Worm (Caenorhabditis elegans): ENCODE measurements around the gene C02B10.6.
"Not testable (repeated sequence)": the region's sequence is repeated elsewhere in the genome, so short reads cannot be mapped to it uniquely, and the experiment has no call there.

C02B10.6 gene

DNA sequence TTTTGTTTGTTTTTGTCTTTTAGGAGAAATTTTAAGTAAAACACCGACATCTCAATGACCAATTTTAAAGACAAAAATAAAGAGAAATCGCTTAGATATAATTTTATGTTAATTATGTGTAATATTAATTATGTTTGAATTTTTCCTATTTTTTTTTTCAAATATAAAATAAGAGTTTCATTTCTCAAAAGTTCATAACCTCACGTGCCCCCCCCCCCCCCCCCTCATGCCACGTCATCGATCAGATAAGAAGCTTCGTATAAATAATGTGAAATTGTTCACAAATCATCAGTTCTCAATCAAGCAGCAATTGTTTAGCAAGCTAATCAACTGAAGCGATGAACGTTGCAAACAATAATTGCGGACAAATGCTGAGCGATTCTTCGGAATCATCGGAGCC is at the start of gene C02B10.6:
TSS of gene C02B10.6 (plus strand) at position 301 of the 400 bp plus-strand sequence.
- TF ChIP-seq ceh-9 (tag; optimal IDR thresholded peaks at IDR 0.05); hlh-30 (tag; optimal IDR thresholded peaks at IDR 0.05; ENCODE audit: insufficient read depth); pax-1 (tag; optimal IDR thresholded peaks at IDR 0.05): not testable (repeated sequence)

DNA sequence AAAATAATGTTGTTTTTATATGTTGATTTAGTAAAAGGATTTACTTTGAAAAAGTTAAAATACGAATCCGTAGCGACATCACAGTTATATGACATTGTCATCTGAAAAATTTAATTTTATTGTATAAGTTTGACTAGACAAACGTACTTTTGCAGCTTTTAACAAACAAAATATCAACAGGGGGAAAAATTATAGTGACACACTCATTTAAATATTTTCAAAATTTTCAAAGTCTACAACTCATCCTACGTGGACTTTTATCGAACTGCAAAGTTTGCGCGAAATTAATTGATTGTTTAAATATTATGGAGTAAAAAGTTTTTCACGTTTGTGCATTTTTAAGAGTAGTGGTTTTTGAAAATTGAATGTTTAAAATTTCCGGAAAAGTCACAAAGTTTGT is 45.0 kb upstream of the C02B10.6 start, which contains the start of gene C09B9.85:
TSS of gene C09B9.85 (minus strand) at position 101 of the 400 bp plus-strand sequence.
- no peak for TF ChIP-seq npax-4 (tag; optimal IDR thresholded peaks at IDR 0.05)
- no peak for TF ChIP-seq ceh-2 (tag; optimal IDR thresholded peaks at IDR 0.05)
- no peak for TF ChIP-seq sox-4 (tag; optimal IDR thresholded peaks at IDR 0.05)
- no peak for TF ChIP-seq dmd-4 (tag; optimal IDR thresholded peaks at IDR 0.05; ENCODE audit: borderline replicate concordance)
- TF ChIP-seq sox-2 (GFP tag; IDR thresholded peaks at IDR 0.05) = no peak
- no peak for TF ChIP-seq ceh-34 (tag; optimal IDR thresholded peaks at IDR 0.05)
- no peak for TF ChIP-seq tbx-2 (tag; optimal IDR thresholded peaks at IDR 0.05)
- no peak for TF ChIP-seq hlh-13 (GFP tag; optimal IDR thresholded peaks at IDR 0.05)
- no peak for TF ChIP-seq ceh-30 (tag; optimal IDR thresholded peaks at IDR 0.05)
- TF ChIP-seq rnt-1 (tag; optimal IDR thresholded peaks at IDR 0.05) = no peak
- no peak for TF ChIP-seq odd-2 (tag; optimal IDR thresholded peaks at IDR 0.05)
- no peak for TF ChIP-seq unc-3 (GFP tag; conservative IDR thresholded peaks at IDR 0.05)
- TF ChIP-seq unc-3 (tag; optimal IDR thresholded peaks at IDR 0.05) = no peak
- TF ChIP-seq pat-9 (tag; optimal IDR thresholded peaks at IDR 0.05) = no peak
- TF ChIP-seq unc-42 (tag; optimal IDR thresholded peaks at IDR 0.05) = no peak
- no peak for TF ChIP-seq che-1 (tag; optimal IDR thresholded peaks at IDR 0.05)
- no peak for TF ChIP-seq C08G9.2 (tag; optimal IDR thresholded peaks at IDR 0.05)
- TF ChIP-seq F13H6.1 (tag; optimal IDR thresholded peaks at IDR 0.05) = no peak
- TF ChIP-seq pha-4 (tag; optimal IDR thresholded peaks at IDR 0.05) = no peak

DNA sequence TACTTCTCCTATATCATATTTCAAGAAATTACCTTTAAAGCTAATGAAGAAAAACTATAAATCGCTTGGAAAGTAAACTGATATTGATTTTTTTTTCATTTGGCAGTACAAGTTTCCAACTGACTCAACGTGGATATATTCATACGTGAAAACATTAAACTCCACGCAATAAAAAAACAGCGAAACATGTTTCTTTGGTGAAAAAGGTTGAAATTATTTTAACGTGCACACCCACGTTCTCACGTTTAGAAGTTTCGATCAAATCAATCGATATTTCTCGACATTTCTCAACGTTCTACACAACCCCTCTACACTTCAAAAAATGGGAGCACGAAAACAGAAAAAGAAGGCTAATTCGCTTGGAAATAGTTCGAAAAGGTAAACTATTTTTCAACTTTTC is 41.7 kb upstream of the C02B10.6 start, which contains the start of the genes best-6 and C09B9.2:
TSS of gene best-6 (minus strand) at position 101 of the 400 bp plus-strand sequence.
TSS of gene C09B9.2 (plus strand) at position 314 of the 400 bp plus-strand sequence.
- TF ChIP-seq ref-2 (tag; optimal IDR thresholded peaks at IDR 0.05) (no peak), unc-86 (tag; optimal IDR thresholded peaks at IDR 0.05) (no peak), che-1 (tag; optimal IDR thresholded peaks at IDR 0.05) (no peak), npax-4 (tag; optimal IDR thresholded peaks at IDR 0.05) (no peak), ceh-45 (GFP tag; IDR thresholded peaks at IDR 0.05) (no peak), ceh-2 (tag; optimal IDR thresholded peaks at IDR 0.05) (no peak)

DNA sequence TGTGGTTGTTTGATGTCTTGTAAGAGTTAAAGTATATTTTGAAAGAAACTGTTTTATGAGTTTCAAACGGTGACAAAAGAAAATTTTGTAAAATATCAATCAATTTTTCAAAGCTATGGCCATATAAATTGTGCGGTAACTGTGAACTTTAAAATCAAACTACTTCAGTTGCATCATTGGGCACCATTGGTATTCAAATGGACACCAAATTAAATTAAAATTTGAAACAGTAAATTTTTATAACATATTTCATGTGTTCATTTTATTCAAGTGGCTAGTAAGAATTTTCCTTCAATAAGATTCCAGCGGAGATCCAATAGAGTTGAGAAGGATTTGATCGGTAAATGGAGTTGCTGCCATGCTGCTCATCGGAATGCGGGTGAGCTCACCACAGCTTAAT is 39.3 kb upstream of the C02B10.6 start:
- TF ChIP-seq fkh-10 (GFP tag; optimal IDR thresholded peaks at IDR 0.05) = no peak
- TF ChIP-seq K02D7.2 (tag; optimal IDR thresholded peaks at IDR 0.05) = no peak
- TF ChIP-seq gmeb-2 (tag; optimal IDR thresholded peaks at IDR 0.05) = no peak
- TF ChIP-seq npax-4 (tag; optimal IDR thresholded peaks at IDR 0.05) = no peak
- no peak for TF ChIP-seq lin-11 (tag; optimal IDR thresholded peaks at IDR 0.05)
- no peak for TF ChIP-seq ceh-22 (tag; optimal IDR thresholded peaks at IDR 0.05)
- TF ChIP-seq tbx-7 (tag; optimal IDR thresholded peaks at IDR 0.05) = no peak
- TF ChIP-seq ceh-6 (GFP tag; optimal IDR thresholded peaks at IDR 0.05) = no peak

DNA sequence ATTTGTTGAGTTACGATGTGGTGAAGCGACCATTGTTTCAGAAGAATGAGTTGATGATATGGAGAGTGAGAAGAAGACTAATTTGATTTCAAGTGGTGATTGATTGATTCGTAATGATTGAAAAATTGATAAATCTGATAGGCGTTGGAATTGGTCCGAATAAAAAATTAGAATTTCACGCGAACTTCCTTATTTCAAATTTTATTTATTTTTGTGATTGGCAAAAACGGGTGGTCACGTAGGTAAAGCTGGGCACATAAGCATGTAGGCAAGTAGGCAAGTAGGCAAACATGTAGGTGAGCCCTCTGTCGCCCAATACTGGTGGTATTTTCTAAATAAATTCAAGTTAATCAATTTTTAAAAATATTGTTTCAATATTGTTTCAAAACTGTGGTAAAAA is 37.4 kb upstream of the C02B10.6 start, which contains the start of gene C09B9.4:
TSS of gene C09B9.4 (minus strand) at position 101 of the 400 bp plus-strand sequence.
- no peak for TF ChIP-seq ceh-14 (tag; optimal IDR thresholded peaks at IDR 0.05)
- no peak for TF ChIP-seq hlh-13 (GFP tag; optimal IDR thresholded peaks at IDR 0.05)
- no peak for TF ChIP-seq ztf-16 (tag; optimal IDR thresholded peaks at IDR 0.05)
- TF ChIP-seq ceh-22 (tag; optimal IDR thresholded peaks at IDR 0.05) = no peak
- no peak for TF ChIP-seq sox-2 (GFP tag; IDR thresholded peaks at IDR 0.05)
- no peak for TF ChIP-seq ceh-2 (tag; optimal IDR thresholded peaks at IDR 0.05)
- TF ChIP-seq sox-4 (tag; optimal IDR thresholded peaks at IDR 0.05) = no peak
- no peak for TF ChIP-seq ceh-31 (tag; optimal IDR thresholded peaks at IDR 0.05)
- no peak for TF ChIP-seq pha-2 (tag; optimal IDR thresholded peaks at IDR 0.05)

Measured in whole organism, late embryonic.